Fruit fly (Drosophila melanogaster): Measurements from ENCODE around the gene msl-2.

The msl-2 gene

dm6 chr2L:3476399-3477056 lies 10.6 kb upstream of the msl-2 start (continued):
- TF ChIP-seq fd3F (GFP tag; optimal IDR thresholded peaks at IDR 0.05) (no peak), CG1024 (GFP tag; IDR thresholded peaks at IDR 0.05) (no peak), tio (GFP tag; optimal IDR thresholded peaks at IDR 0.05) (no peak), HHEX (GFP tag; optimal IDR thresholded peaks at IDR 0.05) (no peak), CG9727 (GFP tag; optimal IDR thresholded peaks at IDR 0.05) (no peak), Gug (GFP tag; IDR thresholded peaks at IDR 0.05) (no peak), ash1 (GFP tag; optimal IDR thresholded peaks at IDR 0.05) (no peak), CG1233 (GFP tag; optimal IDR thresholded peaks at IDR 0.05) (no peak), CG5180 (GFP tag; optimal IDR thresholded peaks at IDR 0.05) (no peak), CG10959 (GFP tag; IDR thresholded peaks at IDR 0.05) (no peak), grn (GFP tag; optimal IDR thresholded peaks at IDR 0.05) (peak; percentile 56), CG8924 (tag; optimal IDR thresholded peaks at IDR 0.05) (no peak), pfk (GFP tag; optimal IDR thresholded peaks at IDR 0.05) (no peak), CG15514 (GFP tag; optimal IDR thresholded peaks at IDR 0.05) (no peak), Blimp-1 (GFP tag; optimal IDR thresholded peaks at IDR 0.05) (peak; percentile 98), ase (GFP tag; IDR thresholded peaks at IDR 0.05) (no peak), CkIIα-i1 (GFP tag; IDR thresholded peaks at IDR 0.05) (no peak), CG15073 (GFP tag; optimal IDR thresholded peaks at IDR 0.05) (no peak), CG1529 (GFP tag; optimal IDR thresholded peaks at IDR 0.05) (no peak), Oli (tag; optimal IDR thresholded peaks at IDR 0.05) (no peak), Trl (optimal IDR thresholded peaks at IDR 0.05) (peak; percentile 34 to 49), Trl (GFP tag; optimal IDR thresholded peaks at IDR 0.05) (no peak), Sox100B (GFP tag; optimal IDR thresholded peaks at IDR 0.05) (no peak), CG7372 (GFP tag; IDR thresholded peaks at IDR 0.05) (no peak), CG7963 (GFP tag; IDR thresholded peaks at IDR 0.05; ENCODE audit: partially characterized antibody) (no peak), Aef1 (GFP tag; IDR thresholded peaks at IDR 0.05) (no peak), Lpt (GFP tag; optimal IDR thresholded peaks at IDR 0.05) (no peak), stwl (tag; optimal IDR thresholded peaks at IDR 0.05) (no peak), ranshi (GFP tag; IDR thresholded peaks at IDR 0.05) (no peak), sna (GFP tag; IDR thresholded peaks at IDR 0.05; ENCODE audit: partially characterized antibody) (no peak), row (GFP tag; IDR thresholded peaks at IDR 0.05) (no peak), dm (GFP tag; optimal IDR thresholded peaks at IDR 0.05) (no peak), vfl (GFP tag; optimal IDR thresholded peaks at IDR 0.05) (no peak), CG14860 (GFP tag; IDR thresholded peaks at IDR 0.05; ENCODE audit: partially characterized antibody) (no peak), btn (GFP tag; optimal IDR thresholded peaks at IDR 0.05) (no peak), Xrp1 (GFP tag; IDR thresholded peaks at IDR 0.05) (no peak; the same call in 1 of the 2 replicates), pnt (GFP tag; optimal IDR thresholded peaks at IDR 0.05) (no peak), her (GFP tag; optimal IDR thresholded peaks at IDR 0.05) (no peak), lov (optimal IDR thresholded peaks at IDR 0.05) (no peak), lov (GFP tag; IDR thresholded peaks at IDR 0.05) (0 out of 3 replicates have a peak, but pooled peaks have one; percentile 60), amos (GFP tag; IDR thresholded peaks at IDR 0.05; ENCODE audit: partially characterized antibody) (no peak), CG31441 (GFP tag; IDR thresholded peaks at IDR 0.05) (no peak; the same call in 1 of the 2 replicates), MTF-1 (GFP tag; optimal IDR thresholded peaks at IDR 0.05; ENCODE audit: borderline replicate concordance) (no peak), repo (GFP tag; optimal IDR thresholded peaks at IDR 0.05) (no peak), Bgb (GFP tag; IDR thresholded peaks at IDR 0.05; ENCODE audit: partially characterized antibody) (no peak), CG18476 (GFP tag; optimal IDR thresholded peaks at IDR 0.05) (no peak), CG5245 (GFP tag; optimal IDR thresholded peaks at IDR 0.05) (no peak), CG4707 (GFP tag; optimal IDR thresholded peaks at IDR 0.05) (no peak), CG10979 (tag; optimal IDR thresholded peaks at IDR 0.05) (no peak), dpn (GFP tag; optimal IDR thresholded peaks at IDR 0.05) (no peak), chif (GFP tag; optimal IDR thresholded peaks at IDR 0.05) (no peak)
